Worm (Caenorhabditis elegans) whole organism, L4 larva: Measurements from ENCODE around the gene Y38E10A.35.

ENCODE experiments used
- F10B5.3 ChIP-seq: sonication (generic microtip); optimal IDR thresholded peaks from 2 replicates; lab custom pipeline; 2016; ENCODE audit warnings: mild to moderate bottlenecking, missing genetic modification characterization, missing compliant biosample characterization
- F44E2.7 ChIP-seq: fragments of 200-800 bp; sonication (Bioruptor generic); IDR thresholded peaks from 2 replicates; pipeline ENCODE4 v2.1.2; 2022; ENCODE audit warnings: missing genetic modification characterization, missing compliant biosample characterization
- Y48G9A.11 ChIP-seq: fragments of 200-800 bp; sonication (Bioruptor generic); IDR thresholded peaks from 2 replicates; pipeline ENCODE4 v1.3.6; 2022; ENCODE audit warnings: missing genetic modification reagents, missing genetic modification characterization, missing compliant biosample characterization
- Y75B8A.6 ChIP-seq: fragments of 200-800 bp; sonication (Bioruptor generic); IDR thresholded peaks from 2 replicates; pipeline ENCODE4 v1.3.6; 2022; ENCODE audit warnings: missing genetic modification reagents, missing genetic modification characterization, missing compliant biosample characterization
- ZK546.5 ChIP-seq, 2 experiments: sonication (generic microtip); optimal IDR thresholded peaks; 2 replicates each; lab custom pipeline; 2017; ENCODE audit warnings: missing biosample characterization in 2 of 2, missing genetic modification characterization in 2 of 2
- aha-1 ChIP-seq: fragments of 150-350 bp; peaks from one replicate; lab custom pipeline; 2014; ENCODE audit warnings: missing biosample characterization, missing genetic modification characterization
- ceh-28 ChIP-seq: fragments of 150-350 bp; optimal IDR thresholded peaks from 2 replicates; lab custom pipeline; 2014; ENCODE audit warnings: missing biosample characterization, missing genetic modification reagents, missing genetic modification characterization
- cey-2 ChIP-seq: sonication (generic microtip); optimal IDR thresholded peaks from 3 replicates; lab custom pipeline; 2017; ENCODE audit warnings: missing genetic modification characterization, mild to moderate bottlenecking, missing compliant biosample characterization, antibody characterized with exemption, borderline replicate concordance; ENCODE audit not compliant: insufficient read depth
- ctbp-1 ChIP-seq: fragments of 200-800 bp; sonication (Bioruptor generic); IDR thresholded peaks from 2 replicates; pipeline ENCODE4 v1.3.6; 2022; ENCODE audit warnings: missing genetic modification reagents, missing genetic modification characterization, missing compliant biosample characterization
- daf-16 ChIP-seq, 3 experiments: sonication (generic microtip); optimal IDR thresholded peaks; 2 replicates each; lab custom pipeline; 2016 to 2017; ENCODE audit warnings: missing genetic modification characterization in 3 of 3, missing genetic modification reagents in 3 of 3, mild to moderate bottlenecking in 2 of 3, missing compliant biosample characterization in 2 of 3, missing biosample characterization in 1 of 3, moderate library complexity in 1 of 3
- daf-8 ChIP-seq: fragments of 200-800 bp; sonication (Bioruptor generic); IDR thresholded peaks from 2 replicates; pipeline ENCODE4 v1.3.6; 2022; ENCODE audit warnings: missing genetic modification characterization, missing compliant biosample characterization
- dmd-6 ChIP-seq: fragments of 200-800 bp; sonication (Bioruptor generic); IDR thresholded peaks from 2 replicates; pipeline ENCODE4 v1.3.6; 2022; ENCODE audit warnings: missing genetic modification reagents, missing genetic modification characterization, missing compliant biosample characterization
- egl-27 ChIP-seq: sonication (generic microtip); optimal IDR thresholded peaks from 3 replicates; lab custom pipeline; 2017; ENCODE audit warnings: missing biosample characterization, missing genetic modification reagents, missing genetic modification characterization
- hif-1 ChIP-seq, 2 experiments: sonication (generic microtip); optimal IDR thresholded peaks; 2 replicates each; lab custom pipeline; 2016 to 2017; ENCODE audit warnings: missing compliant biosample characterization in 2 of 2, missing genetic modification characterization in 2 of 2, missing genetic modification reagents in 2 of 2, missing genotype in 2 of 2, mild to moderate bottlenecking in 1 of 2
- hlh-11 ChIP-seq: fragments of 200-800 bp; sonication (Bioruptor generic); optimal IDR thresholded peaks from 2 replicates; lab custom pipeline; 2018; ENCODE audit warnings: mild to moderate bottlenecking, missing genetic modification characterization, missing compliant biosample characterization
- hlh-30 ChIP-seq: sonication (generic microtip); optimal IDR thresholded peaks from 2 replicates; lab custom pipeline; 2017; ENCODE audit warnings: antibody characterized with exemption, mild to moderate bottlenecking, missing genetic modification characterization, missing compliant biosample characterization; ENCODE audit not compliant: insufficient read depth
- jun-1 ChIP-seq: fragments of 150-350 bp; optimal IDR thresholded peaks from 2 replicates; lab custom pipeline; 2014; ENCODE audit warnings: missing biosample characterization, missing genetic modification reagents, missing genetic modification characterization
- mdl-1 ChIP-seq, 2 experiments: fragments of 150-350 bp in 1 of 2; sonication (generic microtip) in 1 of 2; optimal IDR thresholded peaks; 2 replicates each; lab custom pipeline; 2014 to 2017; ENCODE audit warnings: missing biosample characterization in 2 of 2, missing genetic modification characterization in 2 of 2
- mdt-29 ChIP-seq: fragments of 200-800 bp; sonication (Bioruptor generic); IDR thresholded peaks from 2 replicates; pipeline ENCODE4 v1.3.6; 2022; ENCODE audit warnings: missing genetic modification reagents, missing genetic modification characterization, missing compliant biosample characterization
- mep-1 ChIP-seq: fragments of 150-350 bp; sonication (generic microtip); optimal IDR thresholded peaks from 3 replicates; lab custom pipeline; 2014; ENCODE audit warnings: missing biosample characterization, missing genetic modification characterization
- mes-2 ChIP-seq: sonication (generic microtip); optimal IDR thresholded peaks from 2 replicates; lab custom pipeline; 2016; ENCODE audit warnings: missing genotype, mild to moderate bottlenecking, missing genetic modification characterization, missing compliant biosample characterization; ENCODE audit not compliant: poor library complexity, severe bottlenecking
- mxl-3 ChIP-seq: fragments of 200-800 bp; sonication (Bioruptor generic); optimal IDR thresholded peaks from 2 replicates; lab custom pipeline; 2018; ENCODE audit warnings: mild to moderate bottlenecking, missing genetic modification characterization, missing compliant biosample characterization
- nhr-237 ChIP-seq: sonication (generic microtip); optimal IDR thresholded peaks from 2 replicates; lab custom pipeline; 2017; ENCODE audit warnings: missing biosample characterization, missing genetic modification characterization
- nhr-25 ChIP-seq: sonication (generic microtip); optimal IDR thresholded peaks from 2 replicates; lab custom pipeline; 2017; ENCODE audit warnings: missing genetic modification characterization, mild to moderate bottlenecking, missing compliant biosample characterization, antibody characterized with exemption, moderate library complexity, borderline replicate concordance; ENCODE audit not compliant: insufficient read depth
- nhr-28 ChIP-seq: fragments of 150-350 bp; optimal IDR thresholded peaks from 2 replicates; lab custom pipeline; 2014; ENCODE audit warnings: missing biosample characterization, missing genetic modification characterization
- nhr-48 ChIP-seq: sonication (generic microtip); optimal IDR thresholded peaks from 2 replicates; lab custom pipeline; 2016; ENCODE audit warnings: mild to moderate bottlenecking, missing genetic modification characterization, missing compliant biosample characterization
- nhr-6 ChIP-seq: fragments of 150-350 bp; optimal IDR thresholded peaks from 2 replicates; lab custom pipeline; 2014; ENCODE audit warnings: missing biosample characterization, missing genetic modification characterization
- set-16 ChIP-seq: fragments of 200-800 bp; sonication (Bioruptor generic); IDR thresholded peaks from 2 replicates; pipeline ENCODE4 v1.3.6; 2022; ENCODE audit warnings: missing genetic modification reagents, missing genetic modification characterization, missing compliant biosample characterization
- unc-62 ChIP-seq, 3 experiments: fragments of 150-350 bp in 1 of 3; sonication (generic microtip); optimal IDR thresholded peaks in 2 of 3; peaks in 1 of 3; 1 replicate in 1 of 3; 2 replicates in 2 of 3; lab custom pipeline; 2014 to 2017; ENCODE audit warnings: missing biosample characterization in 3 of 3, missing genetic modification characterization in 3 of 3, missing genetic modification reagents in 3 of 3, missing genotype in 1 of 3
- vab-7 ChIP-seq: fragments of 200-800 bp; sonication (Bioruptor generic); IDR thresholded peaks from 2 replicates; pipeline ENCODE4 v1.3.6; 2022; ENCODE audit warnings: missing genetic modification reagents, missing genetic modification characterization, missing compliant biosample characterization

The Y38E10A.35 gene

ce11 chrII:12620764-12621163 is 48.1 kb upstream of the Y38E10A.35 start, which contains the start of gene nspe-1:
Gene nspe-1, minus strand, starts transcription at chrII:12620864.
- TF ChIP-seq nhr-6 (tag; lab: Kevin White, UChicago): no peak
- TF ChIP-seq jun-1 (tag; lab: Kevin White, UChicago): no peak
- no peak for TF ChIP-seq set-16
- TF ChIP-seq mxl-3 (GFP tag; lab: Kevin White, UChicago): no peak
- no peak for TF ChIP-seq F10B5.3 (tag; lab: Kevin White, UChicago)
- TF ChIP-seq daf-16 (GFP tag; optimal IDR thresholded peaks at IDR 0.05; lab: Kevin White, UChicago): no peak
- no peak for TF ChIP-seq daf-16 (tag; optimal IDR thresholded peaks at IDR 0.05; lab: Kevin White, UChicago)
- TF ChIP-seq Y75B8A.6 (GFP tag; lab: Robert Waterston, UW): no peak

- TF ChIP-seq egl-27 (tag; lab: Kevin White, UChicago) (no peak), unc-62 (GFP tag; optimal IDR thresholded peaks at IDR 0.05 in 1 of 2; lab: Kevin White, UChicago) (peak in 1 of 2 experiments; percentile 46), unc-62 (tag; optimal IDR thresholded peaks at IDR 0.05; lab: Kevin White, UChicago) (no peak), cey-2 (tag; lab: Kevin White, UChicago) (no peak), hlh-30 (no peak)
Measured at ce11 chrII:12619288-12619687, 46.6 kb upstream of the Y38E10A.35 start, which contains the start of gene nspe-2. Gene nspe-2, minus strand, starts transcription at chrII:12619388.

- no peak for TF ChIP-seq ceh-28 (tag; lab: Kevin White, UChicago)
- no peak for TF ChIP-seq vab-7 (GFP tag; lab: Robert Waterston, UW)
- no peak for TF ChIP-seq Y75B8A.6 (GFP tag; lab: Robert Waterston, UW)
- TF ChIP-seq mep-1 (tag; lab: Kevin White, UChicago): no peak
- TF ChIP-seq mxl-3 (GFP tag; lab: Kevin White, UChicago): no peak
- no peak for TF ChIP-seq mes-2 (tag; lab: Kevin White, UChicago)
- TF ChIP-seq mdt-29 (GFP tag; lab: Robert Waterston, UW): no peak
- TF ChIP-seq daf-8 (GFP tag; lab: Robert Waterston, UW): no peak
- TF ChIP-seq F44E2.7 (GFP tag; lab: Robert Waterston, UW): no peak
- no peak for TF ChIP-seq nhr-25
- TF ChIP-seq cey-2 (tag; lab: Kevin White, UChicago): no peak
- no peak for TF ChIP-seq ZK546.5 (tag; optimal IDR thresholded peaks at IDR 0.05; lab: Kevin White, UChicago)
Measured at ce11 chrII:12617586-12617985, 44.9 kb upstream of the Y38E10A.35 start, which contains the start of gene nspe-3. Gene nspe-3, plus strand, starts transcription at chrII:12617886.

- TF ChIP-seq unc-62 (GFP tag; optimal IDR thresholded peaks at IDR 0.05 in 1 of 2; lab: Kevin White, UChicago) (no peak), unc-62 (tag; optimal IDR thresholded peaks at IDR 0.05; lab: Kevin White, UChicago) (no peak), aha-1 (tag; lab: Kevin White, UChicago) (peak; percentile 10)
Measured at ce11 chrII:12616081-12616480, 43.4 kb upstream of the Y38E10A.35 start, which contains the start of gene nspe-6. Gene nspe-6, minus strand, starts transcription at chrII:12616181.

ce11 chrII:12615413-12615812 is 42.8 kb upstream of the Y38E10A.35 start:
- TF ChIP-seq nhr-237 (tag; lab: Kevin White, UChicago) (no peak), unc-62 (GFP tag; optimal IDR thresholded peaks at IDR 0.05 in 1 of 2; lab: Kevin White, UChicago) (peak in 1 of 2 experiments; percentile 93), unc-62 (tag; optimal IDR thresholded peaks at IDR 0.05; lab: Kevin White, UChicago) (no peak), hlh-11 (peak; percentile 16), Y48G9A.11 (no peak), ctbp-1 (GFP tag; lab: Robert Waterston, UW) (no peak), aha-1 (tag; lab: Kevin White, UChicago) (peak; percentile 99), mdl-1 (tag; optimal IDR thresholded peaks at IDR 0.05; lab: Kevin White, UChicago) (peak in 1 of 2 experiments; percentile 5), hif-1 (tag; optimal IDR thresholded peaks at IDR 0.05; lab: Kevin White, UChicago) (peak; percentile 93 to 96), nhr-28 (peak; percentile 60), daf-8 (GFP tag; lab: Robert Waterston, UW) (no peak), mxl-3 (GFP tag; lab: Kevin White, UChicago) (peak; percentile 85), nhr-48 (peak; percentile 97), dmd-6 (GFP tag; lab: Robert Waterston, UW) (peak; percentile 93), hlh-30 (peak; percentile 28)
